Worm (Caenorhabditis elegans): ENCODE results near the gene srh-19.

srh-19 gene

ce11 chrX:1450352-1450818, 37.4 kb downstream of the srh-19 start, which contains the start of gene W05H7.1:
Gene W05H7.1 (plus strand): TSS chrX:1450768.
- TF ChIP-seq lin-15B (tag; optimal IDR thresholded peaks at IDR 0.05): peak; percentile 30
- TF ChIP-seq ceh-82 (tag; optimal IDR thresholded peaks at IDR 0.05): no peak
- no peak for TF ChIP-seq fkh-2 (tag; optimal IDR thresholded peaks at IDR 0.05)
- peak; percentile 63 for TF ChIP-seq nhr-25 (tag; optimal IDR thresholded peaks at IDR 0.05)
- peak; percentile 48 for TF ChIP-seq nhr-23 (tag; optimal IDR thresholded peaks at IDR 0.05)
- TF ChIP-seq lin-39 (tag; optimal IDR thresholded peaks at IDR 0.05): peak; percentile 58
- TF ChIP-seq snpc-4 (tag; optimal IDR thresholded peaks at IDR 0.05): peak; percentile 32
- no peak for TF ChIP-seq nhr-76 (tag; optimal IDR thresholded peaks at IDR 0.05)
- no peak for TF ChIP-seq unc-62 (GFP tag; optimal IDR thresholded peaks at IDR 0.05)
- peak; percentile 62 for TF ChIP-seq pha-4 (tag; optimal IDR thresholded peaks at IDR 0.05)
- TF ChIP-seq nfya-1 (tag; optimal IDR thresholded peaks at IDR 0.05; ENCODE audit: insufficient read depth): peak; percentile 73
- TF ChIP-seq jun-1 (tag; optimal IDR thresholded peaks at IDR 0.05): no peak
- TF ChIP-seq hmg-11 (tag; optimal IDR thresholded peaks at IDR 0.05): peak; percentile 56
- no peak for TF ChIP-seq ztf-4 (tag; optimal IDR thresholded peaks at IDR 0.05)
- TF ChIP-seq nhr-67 (tag; optimal IDR thresholded peaks at IDR 0.05): no peak
- peak; percentile 15 for TF ChIP-seq elt-2 (tag; optimal IDR thresholded peaks at IDR 0.05)
- TF ChIP-seq R02D3.7 (tag; optimal IDR thresholded peaks at IDR 0.05): no peak
- TF ChIP-seq egl-5 (tag; optimal IDR thresholded peaks at IDR 0.05): peak; percentile 42

ce11 chrX:1451240-1451639, 38.3 kb downstream of the srh-19 start:
- TF ChIP-seq nhr-67 (tag; optimal IDR thresholded peaks at IDR 0.05) (no peak), snpc-4 (tag; optimal IDR thresholded peaks at IDR 0.05) (no peak), sea-2 (GFP tag; optimal IDR thresholded peaks at IDR 0.05) (no peak), jun-1 (tag; optimal IDR thresholded peaks at IDR 0.05) (no peak), pqm-1 (tag; optimal IDR thresholded peaks at IDR 0.05) (no peak), elt-1 (tag; optimal IDR thresholded peaks at IDR 0.05) (no peak), nhr-11 (tag; optimal IDR thresholded peaks at IDR 0.05) (no peak), unc-62 (GFP tag; optimal IDR thresholded peaks at IDR 0.05) (no peak), fos-1 (tag; optimal IDR thresholded peaks at IDR 0.05) (no peak), eor-1 (tag; optimal IDR thresholded peaks at IDR 0.05) (no peak), lin-39 (tag; optimal IDR thresholded peaks at IDR 0.05) (no peak)

ce11 chrX:1451816-1452602, 39.1 kb downstream of the srh-19 start:
- TF ChIP-seq skn-1 (tag; optimal IDR thresholded peaks at IDR 0.05) (no peak), lsy-12 (tag; optimal IDR thresholded peaks at IDR 0.05) (peak; percentile 33), nhr-23 (tag; optimal IDR thresholded peaks at IDR 0.05) (peak; percentile 1), daf-12 (tag; optimal IDR thresholded peaks at IDR 0.05) (no peak), ama-1 (optimal IDR thresholded peaks at IDR 0.05) (peak; percentile 79), nhr-25 (tag; optimal IDR thresholded peaks at IDR 0.05) (peak; percentile 6), pha-4 (tag; optimal IDR thresholded peaks at IDR 0.05) (peak; percentile 22)

- TF ChIP-seq elt-1 (tag; optimal IDR thresholded peaks at IDR 0.05) (no peak), ceh-28 (tag; optimal IDR thresholded peaks at IDR 0.05) (no peak), fkh-10 (GFP tag; optimal IDR thresholded peaks at IDR 0.05) (no peak), unc-62 (GFP tag; optimal IDR thresholded peaks at IDR 0.05) (no peak), elt-2 (tag; optimal IDR thresholded peaks at IDR 0.05) (peak; percentile 79), lin-39 (tag; optimal IDR thresholded peaks at IDR 0.05) (peak; percentile 27), nhr-25 (tag; optimal IDR thresholded peaks at IDR 0.05) (peak; percentile 16), ceh-16 (tag; optimal IDR thresholded peaks at IDR 0.05) (no peak), ZK546.5 (tag; optimal IDR thresholded peaks at IDR 0.05) (no peak), ceh-82 (tag; optimal IDR thresholded peaks at IDR 0.05) (no peak), pqm-1 (tag; optimal IDR thresholded peaks at IDR 0.05) (peak; percentile 40), nhr-28 (tag; optimal IDR thresholded peaks at IDR 0.05) (no peak), pha-4 (tag; optimal IDR thresholded peaks at IDR 0.05) (peak; percentile 56), eor-1 (tag; optimal IDR thresholded peaks at IDR 0.05) (no peak)
Measured at ce11 chrX:1453770-1454169, 40.8 kb downstream of the srh-19 start, which contains the start of gene cebp-1. Gene cebp-1 (minus strand): TSS chrX:1453868.

- TF ChIP-seq pqm-1 (tag; optimal IDR thresholded peaks at IDR 0.05) (peak; percentile 55), nhr-43 (tag; optimal IDR thresholded peaks at IDR 0.05; ENCODE audit: poor library complexity, severe bottlenecking) (peak; percentile 74), nhr-77 (tag; optimal IDR thresholded peaks at IDR 0.05) (peak; percentile 25), fos-1 (tag; optimal IDR thresholded peaks at IDR 0.05) (peak; percentile 100), elt-2 (tag; optimal IDR thresholded peaks at IDR 0.05) (peak; percentile 83), ztf-11 (tag; optimal IDR thresholded peaks at IDR 0.05) (no peak), egl-27 (tag; optimal IDR thresholded peaks at IDR 0.05) (peak; percentile 90), elt-1 (tag; optimal IDR thresholded peaks at IDR 0.05) (peak; percentile 6), R02D3.7 (tag; optimal IDR thresholded peaks at IDR 0.05) (peak; percentile 57), elt-3 (tag; optimal IDR thresholded peaks at IDR 0.05) (peak in 2 of 3 experiments; percentile 44 to 77), nhr-28 (tag; optimal IDR thresholded peaks at IDR 0.05) (no peak), fkh-10 (GFP tag; optimal IDR thresholded peaks at IDR 0.05) (peak; percentile 44), hmg-11 (tag; optimal IDR thresholded peaks at IDR 0.05) (peak; percentile 94), nhr-23 (tag; optimal IDR thresholded peaks at IDR 0.05) (peak; percentile 93), nhr-237 (tag; optimal IDR thresholded peaks at IDR 0.05) (no peak), ceh-28 (tag; optimal IDR thresholded peaks at IDR 0.05) (peak; percentile 82), ZK546.5 (tag; optimal IDR thresholded peaks at IDR 0.05) (no peak), sea-2 (GFP tag; optimal IDR thresholded peaks at IDR 0.05) (peak; percentile 86), snpc-4 (tag; optimal IDR thresholded peaks at IDR 0.05) (peak; percentile 79), eor-1 (tag; optimal IDR thresholded peaks at IDR 0.05) (no peak), nhr-11 (tag; optimal IDR thresholded peaks at IDR 0.05) (peak; percentile 84), lin-15B (tag; optimal IDR thresholded peaks at IDR 0.05) (peak; percentile 48), nhr-12 (tag; optimal IDR thresholded peaks at IDR 0.05) (no peak)
Measured at ce11 chrX:1454385-1454784, 41.4 kb downstream of the srh-19 start.

All from whole organism, L3 larva.